Fruit fly (Drosophila melanogaster) whole organism, embryonic: ENCODE measurements around the gene Mur2B.

Experiments
- Adf1 ChIP-seq: fragments of 200-800 bp; sonication (Bioruptor generic); IDR thresholded peaks from 2 replicates; pipeline ENCODE4 v1.3.6; 2022; ENCODE audit warnings: missing biosample characterization, missing genetic modification characterization
- CG10209 ChIP-seq: fragments of 200-800 bp; sonication (Bioruptor generic); optimal IDR thresholded peaks from 3 replicates; lab custom pipeline; 2017; ENCODE audit warnings: missing biosample characterization, mild to moderate bottlenecking, missing genetic modification characterization, missing genetic modification reagents
- CG12769 ChIP-seq: fragments of 200-800 bp; sonication (Bioruptor generic); optimal IDR thresholded peaks from 2 replicates; lab custom pipeline; 2019; ENCODE audit warnings: missing biosample characterization, mild to moderate bottlenecking, missing genetic modification characterization, moderate library complexity
- CG13287 ChIP-seq: fragments of 200-800 bp; sonication (Bioruptor generic); IDR thresholded peaks from 2 replicates; pipeline ENCODE4 v1.3.6; 2022; ENCODE audit warnings: missing biosample characterization, missing genetic modification characterization; ENCODE audit not compliant: partially characterized antibody
- CG14667 ChIP-seq: fragments of 200-800 bp; sonication (Bioruptor generic); IDR thresholded peaks from 2 replicates; pipeline ENCODE4 v1.3.6; 2022; ENCODE audit warnings: missing biosample characterization, missing genetic modification characterization
- CG16863 ChIP-seq: fragments of 200-800 bp; sonication (Bioruptor generic); optimal IDR thresholded peaks from 3 replicates; lab custom pipeline; 2016; ENCODE audit warnings: missing biosample characterization, missing genetic modification characterization
- CG17359 ChIP-seq: fragments of 200-800 bp; sonication (Bioruptor generic); optimal IDR thresholded peaks from 3 replicates; lab custom pipeline; 2018; ENCODE audit warnings: missing biosample characterization, mild to moderate bottlenecking, missing genetic modification characterization, moderate library complexity
- CG18764 ChIP-seq: fragments of 200-800 bp; sonication (Bioruptor generic); optimal IDR thresholded peaks from 3 replicates; lab custom pipeline; 2016; ENCODE audit warnings: missing biosample characterization, missing genetic modification characterization
- CG2116 ChIP-seq: fragments of 200-800 bp; sonication (Bioruptor generic); optimal IDR thresholded peaks from 3 replicates; lab custom pipeline; 2018; ENCODE audit warnings: missing biosample characterization, mild to moderate bottlenecking, missing genetic modification characterization
- CG2889 ChIP-seq: fragments of 200-800 bp; sonication (Bioruptor generic); IDR thresholded peaks from 3 replicates; pipeline ENCODE4 v1.3.6; 2022; ENCODE audit warnings: missing biosample characterization, missing genetic modification characterization
- CG32767 ChIP-seq: fragments of 200-800 bp; sonication (Bioruptor generic); IDR thresholded peaks from 2 replicates; pipeline ENCODE4 v1.3.6; 2022; ENCODE audit warnings: missing biosample characterization, missing genetic modification characterization
- CG3281 ChIP-seq: fragments of 200-800 bp; sonication (Bioruptor generic); optimal IDR thresholded peaks from 3 replicates; lab custom pipeline; 2017; ENCODE audit warnings: missing biosample characterization, mild to moderate bottlenecking, missing genetic modification characterization
- CG9932 ChIP-seq: fragments of 200-800 bp; sonication (Bioruptor generic); IDR thresholded peaks from 2 replicates; pipeline ENCODE4 v1.3.6; 2022; ENCODE audit warnings: missing biosample characterization, missing genetic modification characterization
- Deaf1 ChIP-seq: fragments of 200-800 bp; optimal IDR thresholded peaks from 3 replicates; lab custom pipeline; 2019; ENCODE audit warnings: missing biosample characterization, mild to moderate bottlenecking, missing genetic modification characterization, moderate library complexity
- Drgx ChIP-seq: fragments of 200-800 bp; sonication (Bioruptor generic); IDR thresholded peaks from 2 replicates; pipeline ENCODE4 v1.3.6; 2022; ENCODE audit warnings: missing biosample characterization, missing genetic modification characterization
- Hsf ChIP-seq: fragments of 200-800 bp; sonication (Bioruptor generic); optimal IDR thresholded peaks from 3 replicates; lab custom pipeline; 2016; ENCODE audit warnings: missing biosample characterization, missing genetic modification characterization
- Meics ChIP-seq: fragments of 200-800 bp; sonication (Bioruptor generic); optimal IDR thresholded peaks from 2 replicates; lab custom pipeline; 2017; ENCODE audit warnings: missing biosample characterization, mild to moderate bottlenecking, missing genetic modification characterization
- NC2β ChIP-seq: fragments of 200-800 bp; sonication (Bioruptor generic); optimal IDR thresholded peaks from 2 replicates; lab custom pipeline; 2016; ENCODE audit warnings: missing biosample characterization, missing genetic modification characterization
- Optix ChIP-seq: fragments of 200-800 bp; sonication (Bioruptor generic); IDR thresholded peaks from 3 replicates; pipeline ENCODE4 v1.3.6; 2022; ENCODE audit warnings: missing biosample characterization, missing genetic modification characterization
- Trl ChIP-seq, 3 experiments: fragments of >200 bp in 2 of 3; fragments of 200-800 bp in 1 of 3; sonication (Bioruptor generic) in 1 of 3; optimal IDR thresholded peaks; 2 replicates in 1 of 3; 3 replicates in 2 of 3; lab custom pipeline; 2016 to 2017; ENCODE audit warnings: missing biosample characterization in 1 of 3, missing genetic modification characterization in 1 of 3
- cg ChIP-seq: fragments of 200-800 bp; sonication (Bioruptor generic); optimal IDR thresholded peaks from 3 replicates; lab custom pipeline; 2019; ENCODE audit warnings: missing biosample characterization, mild to moderate bottlenecking, missing genetic modification characterization, moderate library complexity
- chif ChIP-seq, 2 experiments: fragments of 200-800 bp; sonication (Bioruptor generic); optimal IDR thresholded peaks; 3 replicates each; lab custom pipeline; 2016; ENCODE audit warnings: missing biosample characterization in 2 of 2, missing genetic modification characterization in 2 of 2
- chinmo ChIP-seq: fragments of 200-800 bp; sonication (Bioruptor generic); IDR thresholded peaks from 4 replicates; pipeline ENCODE4 v1.3.6; 2022; ENCODE audit warnings: missing biosample characterization, missing genetic modification characterization; ENCODE audit not compliant: partially characterized antibody
- corto ChIP-seq: fragments of 200-800 bp; sonication (Bioruptor generic); optimal IDR thresholded peaks from 2 replicates; lab custom pipeline; 2016; ENCODE audit warnings: missing biosample characterization, mild to moderate bottlenecking, missing genetic modification characterization, moderate library complexity
- crol ChIP-seq: fragments of 200-800 bp; sonication (Bioruptor generic); IDR thresholded peaks from 2 replicates; pipeline ENCODE4 v1.3.6; 2022; ENCODE audit warnings: missing biosample characterization, missing genetic modification characterization
- ftz-f1 ChIP-seq: fragments of 200-800 bp; sonication (Bioruptor generic); optimal IDR thresholded peaks from 2 replicates; lab custom pipeline; 2016; ENCODE audit warnings: missing biosample characterization, missing genetic modification characterization
- grn ChIP-seq: fragments of 200-800 bp; sonication (Bioruptor generic); optimal IDR thresholded peaks from 3 replicates; lab custom pipeline; 2017; ENCODE audit warnings: missing biosample characterization, missing genetic modification characterization
- nerfin-1 ChIP-seq: fragments of 200-800 bp; sonication (Bioruptor generic); optimal IDR thresholded peaks from 3 replicates; lab custom pipeline; 2019; ENCODE audit warnings: missing biosample characterization, mild to moderate bottlenecking, missing genetic modification characterization, moderate library complexity
- pan ChIP-seq, 4 experiments: fragments of >200 bp in 3 of 4; fragments of 200-800 bp in 1 of 4; sonication (Bioruptor generic) in 1 of 4; optimal IDR thresholded peaks in 3 of 4; IDR thresholded peaks in 1 of 4; 2 replicates each; pipeline versions ENCODE4 v1.3.6 to Lab custom; 2017 to 2022; ENCODE audit warnings: missing biosample characterization in 2 of 4, missing genetic modification characterization in 2 of 4, mixed read lengths in 1 of 4
- rib ChIP-seq: fragments of 200-800 bp; sonication (Bioruptor generic); IDR thresholded peaks from 2 replicates; pipeline ENCODE4 v1.3.6; 2022; ENCODE audit warnings: missing biosample characterization, missing genetic modification characterization
- sna ChIP-seq: fragments of 200-800 bp; sonication (Bioruptor generic); IDR thresholded peaks from 2 replicates; pipeline ENCODE4 v1.3.6; 2022; ENCODE audit warnings: missing biosample characterization, missing genetic modification characterization; ENCODE audit not compliant: partially characterized antibody
- sug ChIP-seq: fragments of 200-800 bp; optimal IDR thresholded peaks from 2 replicates; lab custom pipeline; 2019; ENCODE audit warnings: missing biosample characterization, mild to moderate bottlenecking, missing genetic modification characterization, moderate library complexity
- unpg ChIP-seq: fragments of 200-800 bp; sonication (Bioruptor generic); optimal IDR thresholded peaks from 3 replicates; lab custom pipeline; 2018; ENCODE audit warnings: missing biosample characterization, mild to moderate bottlenecking, missing genetic modification characterization, moderate library complexity
- z ChIP-seq: fragments of 200-800 bp; sonication (Bioruptor generic); IDR thresholded peaks from 3 replicates; pipeline ENCODE4 v1.3.6; 2022; ENCODE audit warnings: missing biosample characterization, missing genetic modification characterization
- zen ChIP-seq: fragments of 200-800 bp; sonication (Bioruptor generic); optimal IDR thresholded peaks from 3 replicates; lab custom pipeline; 2018; ENCODE audit warnings: missing biosample characterization, mild to moderate bottlenecking, missing genetic modification characterization, moderate library complexity

Mur2B gene

DNA sequence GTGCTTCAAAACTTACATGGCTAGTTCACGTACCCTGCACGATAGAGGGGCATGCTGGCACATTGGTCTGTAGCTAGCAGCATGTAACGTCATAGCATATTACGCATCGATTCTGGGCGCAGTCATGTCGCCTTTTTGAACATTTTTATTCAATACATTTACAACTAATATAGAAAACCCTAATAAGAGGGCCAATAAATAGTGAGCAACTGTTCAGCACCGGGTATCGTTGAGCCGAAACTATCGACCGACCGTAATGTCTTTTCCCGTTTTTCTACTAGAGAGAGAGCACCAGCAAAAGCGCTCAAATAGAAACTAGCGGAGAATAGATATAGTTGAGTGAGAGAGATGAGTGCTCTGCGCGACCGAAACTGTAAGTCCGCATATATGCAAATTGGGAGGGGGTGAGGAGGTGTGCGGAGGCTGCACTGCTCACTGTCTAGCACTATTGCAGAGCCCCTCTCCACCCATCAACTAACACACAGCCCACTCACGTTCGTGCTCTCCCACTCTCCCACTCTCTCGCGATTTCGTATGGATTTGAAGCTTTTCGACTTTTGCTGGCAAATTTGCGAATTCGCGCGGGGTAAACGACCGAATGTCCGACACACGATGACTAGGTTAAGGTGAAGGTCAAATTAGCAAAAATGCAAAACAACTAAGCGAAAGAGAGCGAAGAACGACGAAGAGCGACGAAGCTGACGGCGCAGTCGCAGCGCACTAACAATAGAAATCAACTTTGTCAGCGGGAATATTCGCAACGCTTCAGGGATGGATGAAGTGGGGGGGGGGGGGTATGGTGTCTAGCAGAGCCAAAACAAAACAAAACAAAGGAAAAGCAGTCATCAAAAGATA, 49.6 kb downstream of the Mur2B start (continued):
- TF ChIP-seq Meics (peak; percentile 80), CG32767 (peak; percentile 66), CG2116 (GFP tag; lab: Kevin White, UChicago) (peak; percentile 23)

DNA sequence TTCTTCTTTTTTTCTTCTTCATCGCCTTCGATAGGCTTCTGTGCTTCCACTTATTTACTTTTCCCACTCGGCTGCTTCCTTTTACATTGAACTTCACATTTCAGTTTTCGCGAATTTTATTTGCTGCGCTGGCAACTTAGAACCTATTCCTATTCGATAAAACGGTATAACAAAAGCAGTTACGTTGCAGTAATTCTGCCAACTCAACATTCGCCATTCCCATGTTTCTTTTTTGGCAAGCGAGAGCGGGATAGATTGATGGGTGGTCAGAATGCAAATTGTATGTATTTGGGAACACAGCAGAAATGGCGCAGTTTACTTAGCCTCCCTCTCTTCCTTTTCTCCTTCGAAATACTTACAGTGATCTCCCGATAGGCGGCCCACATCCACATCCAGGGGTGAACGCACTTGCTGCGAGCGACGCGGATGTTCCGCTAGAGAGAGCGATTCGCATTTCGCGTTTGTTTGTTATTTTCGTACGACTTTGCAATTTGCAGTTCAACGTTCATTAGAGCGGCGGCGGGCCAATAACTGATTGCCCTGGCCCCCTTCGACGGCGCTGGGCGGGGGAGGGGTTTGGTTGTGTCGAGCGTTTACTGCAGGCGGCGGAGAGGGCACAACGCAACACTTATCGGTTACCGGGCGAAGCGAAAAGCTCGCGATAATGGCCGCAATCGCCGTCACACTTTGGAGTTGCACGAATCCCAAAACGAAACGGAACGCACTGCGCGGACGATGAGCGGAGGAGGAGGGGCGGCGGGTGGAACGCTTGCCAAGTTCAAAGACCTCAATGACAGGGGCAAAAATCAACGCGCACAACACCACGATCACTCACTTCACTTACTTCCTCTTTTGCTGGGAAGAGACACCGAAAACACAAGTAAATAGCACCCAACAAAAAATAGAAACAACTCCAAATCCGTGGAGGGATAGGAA, 50.6 kb downstream of the Mur2B start:
- no peak for TF ChIP-seq CG9932 (GFP tag; lab: Robert Waterston, UW)
- TF ChIP-seq CG14667 (GFP tag; lab: Robert Waterston, UW): no peak
- TF ChIP-seq sug (tag; lab: Kevin White, UChicago): peak; percentile 19
- no peak for TF ChIP-seq Hsf (GFP tag; lab: Kevin White, UChicago)
- peak; percentile 53 for TF ChIP-seq Drgx (GFP tag; lab: Robert Waterston, UW)
- TF ChIP-seq Optix (GFP tag; lab: Robert Waterston, UW): no peak
- TF ChIP-seq chif (GFP tag; optimal IDR thresholded peaks at IDR 0.05; lab: Kevin White, UChicago): no peak
- TF ChIP-seq CG17359 (tag; lab: Kevin White, UChicago): no peak
- no peak for TF ChIP-seq CG3281 (GFP tag; lab: Kevin White, UChicago)
- TF ChIP-seq crol (GFP tag; lab: Robert Waterston, UW): peak; percentile 74
- TF ChIP-seq CG10209 (GFP tag; lab: Kevin White, UChicago): no peak
- TF ChIP-seq CG2889 (GFP tag; lab: Robert Waterston, UW): no peak
- TF ChIP-seq grn (GFP tag; lab: Kevin White, UChicago): no peak
- no peak for TF ChIP-seq CG18764 (GFP tag; lab: Kevin White, UChicago)
- no peak for TF ChIP-seq CG13287
- no peak for TF ChIP-seq nerfin-1 (tag; lab: Kevin White, UChicago)

DNA sequence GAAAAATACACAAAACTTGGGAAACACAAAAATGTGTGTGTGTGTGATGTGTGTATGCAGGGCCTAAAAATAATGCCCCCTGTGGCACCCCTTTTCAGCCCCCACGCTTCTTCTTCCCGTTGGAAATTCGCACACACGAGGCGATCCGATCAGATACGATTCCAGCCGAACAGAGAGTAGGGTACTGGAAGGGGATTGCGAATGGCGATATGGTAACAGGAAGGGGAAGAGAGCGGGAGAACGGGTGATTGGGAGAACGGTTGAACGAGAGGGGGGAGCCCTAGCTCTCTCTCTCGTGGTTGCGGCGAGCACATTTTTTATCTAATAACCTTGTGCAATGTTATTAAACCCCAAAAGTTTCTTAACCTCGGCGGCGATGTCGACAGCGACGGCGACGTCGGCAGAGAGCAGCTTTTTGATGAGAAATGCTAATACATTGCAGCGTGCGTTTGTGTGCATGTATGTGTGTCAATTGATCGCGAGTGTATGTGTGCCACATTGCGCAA, 51.6 kb downstream of the Mur2B start:
- TF ChIP-seq crol (GFP tag; lab: Robert Waterston, UW) (peak; percentile 83), cg (GFP tag; lab: Kevin White, UChicago) (peak; percentile 28), CG12769 (tag; lab: Kevin White, UChicago) (peak; percentile 81), unpg (no peak), ftz-f1 (GFP tag; lab: Kevin White, UChicago) (peak; percentile 80), rib (GFP tag; lab: Robert Waterston, UW) (peak; percentile 73; the same call in 1 of the 2 replicates), chinmo (GFP tag; lab: Robert Waterston, UW) (0 out of 4 replicates have a peak, but pooled peaks have one; percentile 45), Trl (optimal IDR thresholded peaks at IDR 0.05; lab: Kevin White, UChicago) (peak; percentile 35 to 52), Trl (GFP tag; optimal IDR thresholded peaks at IDR 0.05; lab: Kevin White, UChicago) (no peak), z (GFP tag; lab: Robert Waterston, UW) (peak; percentile 38; the same call in 1 of the 3 replicates), Adf1 (GFP tag; lab: Robert Waterston, UW) (peak; percentile 81; the same call in 1 of the 2 replicates), pan (optimal IDR thresholded peaks at IDR 0.05; lab: Kevin White, UChicago) (no peak), pan (GFP tag; optimal IDR thresholded peaks at IDR 0.05 in 1 of 2, IDR thresholded peaks at IDR 0.05 in 1 of 2) (peak in 1 of 2 experiments; percentile 8), sna (no peak), CG16863 (no peak), corto (GFP tag; lab: Kevin White, UChicago) (peak; percentile 66), NC2β (no peak), zen (tag; lab: Kevin White, UChicago) (no peak), Deaf1 (tag; lab: Kevin White, UChicago) (peak; percentile 91)
